Fruit fly (Drosophila melanogaster) ovary, adult (tissue): ENCODE measurements around the gene Cpr78Ca.
A peak's percentile ranks its signal among the peaks of the same experiment; 100 is the strongest.

Source experiments
- CG17801 ChIP-seq: fragments of 200-800 bp; optimal IDR thresholded peaks from 2 replicates; lab custom pipeline; 2019; ENCODE audit warnings: missing biosample characterization, mild to moderate bottlenecking, missing genetic modification characterization, moderate library complexity; ENCODE audit not compliant: partially characterized antibody

Cpr78Ca gene

DNA sequence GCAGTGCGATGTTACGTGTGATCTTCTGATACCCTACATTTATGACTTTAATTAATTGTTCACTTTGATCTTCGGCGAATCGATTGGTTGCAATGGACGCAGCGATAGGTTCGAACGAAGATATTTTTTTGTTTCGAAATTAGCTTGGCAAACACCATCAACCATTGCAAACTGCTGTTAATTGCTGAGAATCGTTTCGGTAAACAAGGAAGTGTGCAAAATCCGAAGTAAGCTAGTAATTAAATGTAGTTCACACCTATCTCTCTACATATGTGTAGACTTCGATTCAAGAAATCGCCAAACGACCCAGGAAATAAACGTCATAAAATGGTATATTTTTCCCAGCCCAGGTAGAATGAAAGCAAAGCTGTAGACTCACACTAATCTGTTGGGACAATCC is 5.8 kb upstream of the Cpr78Ca start, which contains the start of gene CG43702:
Gene CG43702, plus strand, starts transcription at position 301 of the 400 bp plus-strand sequence.
- TF ChIP-seq CG17801 = no peak

DNA sequence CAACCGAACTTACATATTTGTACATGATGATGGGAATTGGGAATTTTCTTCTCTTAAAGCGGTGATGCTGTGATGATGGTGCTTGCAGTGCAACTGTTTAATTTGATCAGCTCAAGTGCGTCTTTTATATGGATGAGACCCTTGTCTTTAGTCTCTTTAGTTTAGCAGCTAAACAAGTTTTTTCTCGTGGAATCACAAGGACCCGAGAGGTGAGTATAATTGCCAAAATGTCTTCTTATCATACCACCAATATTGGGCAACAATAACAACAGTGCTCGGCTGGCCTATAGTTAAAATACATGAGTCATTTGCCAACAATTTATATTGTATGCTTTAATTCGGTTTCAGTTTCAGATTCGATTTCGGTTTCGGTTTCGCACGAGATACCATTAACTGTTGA is 5.1 kb upstream of the Cpr78Ca start, which contains the start of gene Edg78E:
Gene Edg78E, minus strand, starts transcription at position 101 of the 400 bp plus-strand sequence.
- TF ChIP-seq CG17801 = no peak

DNA sequence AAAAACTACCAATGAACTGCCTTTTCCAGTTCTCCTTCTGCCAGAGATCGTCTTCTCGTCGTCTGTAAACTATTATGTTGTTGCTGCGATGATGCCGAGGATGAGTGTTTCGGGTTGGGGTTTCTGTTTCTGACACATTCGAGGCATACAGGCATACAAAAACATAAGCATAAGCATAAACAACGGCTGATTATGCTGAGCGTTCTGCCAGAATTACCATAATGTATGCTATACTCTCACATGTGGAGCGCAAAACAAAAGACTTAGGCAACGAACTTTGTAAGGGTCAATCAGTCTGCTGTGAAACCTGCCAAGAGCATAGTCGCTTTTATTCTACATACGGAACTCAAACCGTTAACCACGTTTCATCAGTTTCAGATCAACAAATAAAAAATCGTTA is 1.6 kb upstream of the Cpr78Ca start, which contains the start of gene Cpr78Cb:
Gene Cpr78Cb, plus strand, starts transcription at position 291 of the 400 bp plus-strand sequence.
- TF ChIP-seq CG17801 = no peak

DNA sequence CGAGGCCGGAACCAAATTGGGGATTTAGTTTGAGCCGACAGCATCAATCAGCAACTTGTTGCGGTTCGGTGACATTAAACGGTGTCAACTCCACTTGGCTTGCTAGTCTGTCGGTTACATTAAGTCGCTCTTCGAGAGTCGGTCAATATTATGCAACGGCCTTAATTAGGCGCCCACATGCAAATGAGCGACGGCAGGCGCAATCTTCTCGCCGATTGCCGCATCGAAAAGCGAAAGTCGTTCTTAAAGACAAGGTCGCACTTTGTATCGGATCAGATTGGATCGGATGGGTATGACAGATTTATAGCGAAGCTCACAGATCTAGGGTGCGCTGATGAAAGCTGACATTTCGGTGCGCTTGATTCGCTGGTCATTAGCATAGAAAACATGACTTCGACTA is 1.5 kb downstream of the Cpr78Ca start:
- no peak for TF ChIP-seq CG17801

- TF ChIP-seq CG17801 = no peak
Measured at dm6 chr3L:21290336-21290735, 2.3 kb downstream of the Cpr78Ca start.

dm6 chr3L:21285639-21286338 is 6.8 kb downstream of the Cpr78Ca start, which contains the start of the genes CG12974 and pzg:
Gene CG12974 (minus strand): TSS chr3L:21285962.
Gene pzg (plus strand): TSS chr3L:21286099.
- peak; percentile 89 for TF ChIP-seq CG17801

DNA sequence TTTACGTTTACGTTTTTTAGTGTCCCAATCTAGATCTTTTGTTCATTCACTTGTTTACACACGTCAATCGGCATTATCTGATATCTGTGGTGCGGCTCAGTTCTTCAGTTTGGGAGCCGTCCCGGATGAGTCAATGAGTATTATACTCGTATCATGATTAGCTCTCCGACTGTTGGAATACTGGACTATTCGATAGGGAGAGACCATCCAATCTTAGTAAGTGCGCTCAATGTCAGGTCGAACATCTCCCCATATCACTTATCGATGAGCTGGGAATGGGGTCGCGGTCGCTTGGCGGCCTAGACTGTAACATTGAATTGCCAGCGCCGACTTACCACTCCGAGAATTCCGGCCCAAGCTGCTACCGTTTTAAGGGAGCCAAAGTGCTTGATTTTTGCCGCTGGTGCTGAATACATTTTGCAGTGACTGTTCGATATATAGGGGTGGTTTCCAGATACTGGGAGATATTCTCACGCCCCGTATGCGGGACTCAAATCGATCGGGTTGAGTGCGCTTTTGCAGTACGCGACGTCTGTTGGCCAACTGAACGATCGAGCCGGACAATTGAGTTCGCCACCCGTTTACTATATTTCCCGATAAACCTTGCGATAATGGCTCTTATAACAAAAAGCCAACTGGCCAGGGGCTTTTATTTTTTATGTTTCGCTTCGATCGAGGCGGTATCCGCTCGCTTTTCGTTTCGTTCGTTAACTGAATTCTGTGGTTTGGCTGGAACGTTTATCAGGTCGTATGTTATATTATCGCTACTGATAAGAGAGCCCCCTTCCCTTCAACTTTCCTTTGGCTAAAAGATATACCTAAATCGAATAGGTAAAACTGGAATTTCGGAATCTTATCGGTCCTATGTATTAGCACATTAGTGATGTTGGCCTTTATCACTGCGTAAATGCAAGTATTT is 7.6 kb downstream of the Cpr78Ca start:
- no peak for TF ChIP-seq CG17801

dm6 chr3L:21283795-21284194 is 8.8 kb downstream of the Cpr78Ca start:
- no peak for TF ChIP-seq CG17801

- no peak for TF ChIP-seq CG17801
Measured at dm6 chr3L:21282741-21283140, 9.9 kb downstream of the Cpr78Ca start.

DNA sequence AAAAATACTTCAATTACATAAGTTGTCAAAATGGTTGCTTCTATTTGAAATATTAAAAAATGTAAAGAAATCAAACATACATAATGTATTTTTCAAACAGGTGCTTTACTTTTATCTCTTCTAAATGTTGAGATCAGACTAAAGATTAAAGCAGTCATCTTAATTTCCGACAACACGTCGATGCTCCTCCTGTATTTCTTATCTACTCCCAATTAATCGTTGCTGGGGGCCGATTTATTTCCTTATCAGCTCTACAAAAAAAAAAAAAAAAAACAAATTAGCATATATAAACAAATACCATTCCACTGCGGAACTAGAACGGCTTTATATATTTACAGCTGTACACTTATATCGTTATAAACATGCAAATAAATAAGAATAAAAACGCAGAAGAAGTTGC is 10.9 kb downstream of the Cpr78Ca start:
- TF ChIP-seq CG17801 = no peak

DNA sequence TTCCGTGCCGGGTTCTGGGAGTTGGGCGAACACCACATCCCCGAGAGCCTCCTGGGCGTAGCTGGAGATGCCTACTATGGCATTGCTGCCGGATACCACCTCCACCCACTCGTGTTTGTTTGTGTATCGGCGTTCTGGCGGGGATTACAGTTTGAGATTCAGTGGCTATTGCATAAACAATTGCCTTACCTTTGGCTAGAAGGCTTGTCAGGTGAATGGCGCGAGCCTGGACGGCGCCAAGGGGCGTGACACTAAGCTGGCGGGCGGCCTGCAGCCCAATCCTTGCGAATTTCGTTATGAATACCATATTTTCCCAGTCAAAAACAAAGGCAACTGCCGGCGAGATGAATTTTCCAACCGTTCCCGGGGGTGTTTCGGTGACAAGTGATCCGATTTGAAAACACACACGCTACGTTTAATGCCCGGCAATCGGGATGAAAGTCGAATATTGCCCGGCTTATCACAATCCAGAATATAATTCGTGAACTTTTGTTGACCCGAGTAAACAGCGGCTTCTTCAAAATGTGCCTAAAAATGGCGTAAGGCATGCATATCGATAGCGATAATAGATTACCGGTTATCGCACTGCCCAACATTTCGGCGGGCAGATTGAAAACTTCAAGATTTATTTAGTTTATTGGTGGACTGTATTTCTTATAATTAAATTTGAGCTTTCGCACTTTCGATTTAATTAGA is 11.5 kb downstream of the Cpr78Ca start, which contains the start of gene ppl:
Gene ppl, minus strand, starts transcription at position 511 of the 696 bp plus-strand sequence.
- no peak for TF ChIP-seq CG17801

DNA sequence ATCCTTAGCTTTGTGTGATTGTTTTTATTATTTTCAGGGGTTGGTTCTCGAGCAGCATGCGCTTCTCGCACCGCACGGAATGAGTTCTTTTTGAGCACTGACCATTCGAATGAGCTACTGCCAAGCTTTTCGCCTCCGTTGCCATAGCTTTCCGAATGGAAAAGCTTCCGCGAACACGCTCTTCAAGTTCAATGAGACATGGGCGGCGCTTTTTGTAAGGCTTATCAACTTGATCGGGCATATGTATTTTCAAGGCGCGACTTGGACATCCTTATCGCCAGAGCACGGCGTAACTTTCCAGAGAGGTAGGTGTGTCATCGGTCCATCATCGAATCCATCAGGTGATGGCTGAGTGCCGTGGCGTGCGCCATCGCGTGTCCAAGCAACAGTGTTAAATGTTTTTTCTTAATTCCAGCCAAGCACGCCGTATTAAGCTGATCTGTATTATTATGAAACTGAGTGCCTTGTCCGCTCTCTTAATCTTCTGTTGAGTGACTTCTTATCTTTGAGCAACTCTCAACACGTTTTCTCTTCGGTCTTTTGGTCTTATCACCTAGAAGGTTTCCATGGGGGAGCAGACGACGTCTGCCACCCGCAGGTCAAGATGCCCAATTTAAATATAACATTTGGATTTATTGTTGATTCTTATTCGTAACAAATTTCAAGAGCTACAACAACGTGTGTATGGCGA is 12.6 kb downstream of the Cpr78Ca start, which contains the start of gene AcCoAS:
Gene AcCoAS, minus strand, starts transcription at position 368 of the 691 bp plus-strand sequence.
- peak; percentile 82 for TF ChIP-seq CG17801

- no peak for TF ChIP-seq CG17801
Measured at dm6 chr3L:21279168-21279567, 13.4 kb downstream of the Cpr78Ca start.

DNA sequence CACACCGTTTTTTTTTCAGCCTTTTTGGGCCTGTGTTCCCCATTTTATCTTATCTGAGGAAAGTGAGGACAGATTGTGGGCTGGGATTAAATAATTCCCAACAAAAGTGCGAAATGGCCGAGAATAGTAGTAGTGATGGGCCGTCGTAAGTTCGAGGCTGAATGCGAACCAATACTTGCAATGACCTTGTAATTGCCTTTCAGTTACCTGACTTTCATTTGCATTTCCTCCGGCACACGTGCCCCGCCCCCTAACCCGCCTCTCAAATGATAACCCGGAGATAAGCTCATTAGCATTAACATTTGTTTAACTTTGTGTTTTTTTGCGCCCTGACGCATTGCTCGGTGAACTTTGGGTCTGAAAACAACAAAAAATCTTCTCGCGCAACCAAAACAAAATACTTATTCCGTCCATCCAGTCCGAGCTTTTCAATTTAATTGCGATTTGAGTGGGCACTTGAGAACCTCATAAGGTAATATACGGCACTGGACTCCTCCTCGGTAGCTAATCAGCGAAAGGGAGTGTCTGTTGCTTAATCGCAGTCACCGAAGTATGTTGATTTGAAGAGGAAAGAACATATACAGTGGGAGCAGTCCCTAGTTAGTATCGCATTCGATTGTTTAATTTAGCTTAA is 14.6 kb downstream of the Cpr78Ca start:
- TF ChIP-seq CG17801 = no peak
